Worm (Caenorhabditis elegans): ENCODE data around the gene Y43C5A.3.

Y43C5A.3 gene

DNA sequence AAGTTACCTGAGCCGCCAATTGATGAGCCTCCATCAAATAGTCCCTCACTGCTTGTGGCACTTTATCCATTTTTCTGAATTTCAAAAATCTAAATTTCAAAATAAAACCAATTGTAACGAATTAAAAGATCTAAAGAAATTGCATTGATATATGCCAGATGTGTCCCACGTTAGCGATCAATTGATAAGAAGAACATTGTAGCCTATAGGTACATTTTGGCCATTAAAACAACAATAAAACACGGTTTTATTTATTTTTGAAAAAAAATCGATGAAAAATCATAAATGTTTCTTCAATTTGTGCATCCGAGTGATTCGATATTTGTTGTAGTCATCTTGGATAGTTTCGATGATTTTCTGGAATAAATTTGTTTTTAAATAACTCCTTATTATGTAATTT lies 34.8 kb upstream of the Y43C5A.3 start, which contains the start of gene ech-8:
Gene ech-8 (minus strand): TSS at position 132 of the 400 bp plus-strand sequence.
- TF ChIP-seq dve-1 (tag; optimal IDR thresholded peaks at IDR 0.05; ENCODE audit: insufficient read depth): peak; percentile 52
- peak; percentile 84 for TF ChIP-seq nhr-28 (tag; optimal IDR thresholded peaks at IDR 0.05)
- no peak for TF ChIP-seq madf-9 (GFP tag; conservative IDR thresholded peaks at IDR 0.05)
- TF ChIP-seq Y48G9A.11 (GFP tag; IDR thresholded peaks at IDR 0.05): no peak
- TF ChIP-seq zag-1 (tag; optimal IDR thresholded peaks at IDR 0.05): no peak
- no peak for TF ChIP-seq tra-1 (GFP tag; IDR thresholded peaks at IDR 0.05)
- TF ChIP-seq ctbp-1 (GFP tag; IDR thresholded peaks at IDR 0.05): no peak
- no peak for TF ChIP-seq lin-1 (GFP tag; IDR thresholded peaks at IDR 0.05)
- TF ChIP-seq Y105C5A.15 (GFP tag; IDR thresholded peaks at IDR 0.05): no peak
- peak; percentile 32 for TF ChIP-seq nhr-77 (tag; optimal IDR thresholded peaks at IDR 0.05)
- no peak for TF ChIP-seq nhr-25 (tag; optimal IDR thresholded peaks at IDR 0.05; ENCODE audit: borderline replicate concordance, insufficient read depth)
- peak; percentile 88 for TF ChIP-seq php-3 (GFP tag; IDR thresholded peaks at IDR 0.05)
- TF ChIP-seq mes-2 (tag; optimal IDR thresholded peaks at IDR 0.05; ENCODE audit: poor library complexity, severe bottlenecking): no peak
- no peak for TF ChIP-seq nhr-76 (tag; optimal IDR thresholded peaks at IDR 0.05)
- TF ChIP-seq ZK546.5 (tag; optimal IDR thresholded peaks at IDR 0.05): no peak
- TF ChIP-seq rbr-2 (tag; optimal IDR thresholded peaks at IDR 0.05): no peak
- no peak for TF ChIP-seq sdz-12 (GFP tag; optimal IDR thresholded peaks at IDR 0.05)
- no peak for TF ChIP-seq nhr-111 (GFP tag; optimal IDR thresholded peaks at IDR 0.05)
- TF ChIP-seq hlh-30 (tag; optimal IDR thresholded peaks at IDR 0.05; ENCODE audit: insufficient read depth): no peak
- TF ChIP-seq ceh-44 (GFP tag; IDR thresholded peaks at IDR 0.05): no peak
- no peak for TF ChIP-seq egl-43 (GFP tag; IDR thresholded peaks at IDR 0.05)
- TF ChIP-seq T20F7.1 (GFP tag; optimal IDR thresholded peaks at IDR 0.05): no peak
- TF ChIP-seq daf-16 (GFP tag; optimal IDR thresholded peaks at IDR 0.05): no peak
- TF ChIP-seq daf-16 (tag; optimal IDR thresholded peaks at IDR 0.05): peak; percentile 79
- TF ChIP-seq fos-1 (tag; optimal IDR thresholded peaks at IDR 0.05): no peak
- no peak for TF ChIP-seq daf-8 (GFP tag; IDR thresholded peaks at IDR 0.05)
- no peak for TF ChIP-seq hlh-11 (tag; optimal IDR thresholded peaks at IDR 0.05)

DNA sequence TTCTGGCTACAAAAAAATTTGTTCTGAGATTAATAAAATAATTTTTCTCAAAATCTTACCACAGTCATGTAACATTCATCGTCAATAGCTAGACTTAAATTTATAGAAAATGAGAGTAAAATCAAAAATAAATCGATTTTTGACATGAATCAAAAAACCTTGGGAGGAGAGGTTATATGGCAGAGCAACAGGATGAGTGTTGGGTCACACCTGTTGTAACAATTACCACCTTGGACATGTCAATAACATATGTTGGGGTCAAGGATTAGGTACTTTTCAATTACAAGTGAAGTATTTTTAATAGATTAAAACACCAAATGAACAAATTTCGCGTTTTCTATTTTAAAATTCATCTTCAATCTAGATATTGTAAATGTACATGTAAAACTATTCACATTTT lies 32.2 kb upstream of the Y43C5A.3 start, which contains the start of gene lipl-7:
Gene lipl-7 (minus strand): TSS at position 165 of the 400 bp plus-strand sequence.
- TF ChIP-seq rbr-2 (tag; optimal IDR thresholded peaks at IDR 0.05) (no peak), snpc-4 (tag; optimal IDR thresholded peaks at IDR 0.05) (no peak), duxl-1 (tag; optimal IDR thresholded peaks at IDR 0.05; ENCODE audit: poor library complexity) (no peak), aha-1 (tag) (no peak), mdl-1 (tag; optimal IDR thresholded peaks at IDR 0.05) (no peak), dpl-1 (GFP tag; optimal IDR thresholded peaks at IDR 0.05) (no peak), nhr-102 (tag; optimal IDR thresholded peaks at IDR 0.05) (no peak), unc-62 (GFP tag; optimal IDR thresholded peaks at IDR 0.05 in 1 of 2) (no peak), unc-62 (tag; optimal IDR thresholded peaks at IDR 0.05) (no peak), F26F4.8 (GFP tag; conservative IDR thresholded peaks at IDR 0.05) (no peak), ztf-7 (tag; optimal IDR thresholded peaks at IDR 0.05) (no peak), fkh-10 (GFP tag; optimal IDR thresholded peaks at IDR 0.05) (no peak), lsy-2 (tag; optimal IDR thresholded peaks at IDR 0.05) (no peak), ceh-44 (GFP tag; IDR thresholded peaks at IDR 0.05) (no peak), spr-3 (GFP tag; optimal IDR thresholded peaks at IDR 0.05) (no peak), hlh-30 (tag; optimal IDR thresholded peaks at IDR 0.05; ENCODE audit: insufficient read depth) (no peak), ztf-11 (tag; optimal IDR thresholded peaks at IDR 0.05) (no peak), mxl-2 (GFP tag; conservative IDR thresholded peaks at IDR 0.05) (no peak)

Data from whole organism, L4 larva.